Fruit fly (Drosophila melanogaster): ENCODE measurements around the gene Sbat.

Sbat gene

DNA sequence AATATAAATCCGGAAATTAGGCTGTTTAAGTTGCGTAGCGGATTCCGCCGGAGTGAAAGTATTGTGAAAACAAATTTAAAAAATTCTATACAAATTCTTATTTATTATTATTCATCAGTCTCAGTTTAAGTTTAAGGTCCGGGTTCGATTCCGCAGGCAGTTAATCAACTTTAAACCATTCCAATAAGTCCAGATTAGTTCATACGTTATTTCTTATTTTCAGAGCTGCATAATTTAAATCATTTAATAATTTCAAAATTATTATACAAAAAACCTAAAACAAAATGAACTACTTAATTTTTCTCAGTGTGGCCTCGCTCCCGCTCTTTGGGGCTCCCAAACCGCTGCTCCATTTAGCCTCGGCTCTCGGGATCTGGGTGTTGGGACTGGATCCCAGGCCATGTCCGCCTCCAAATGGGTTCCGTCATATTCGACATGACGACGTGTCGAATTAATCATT is 47.8 kb upstream of the Sbat start (continued):
- TF ChIP-seq Chrac-16 (GFP tag; optimal IDR thresholded peaks at IDR 0.05) (peak; percentile 77), CG17612 (GFP tag; IDR thresholded peaks at IDR 0.05) (peak; percentile 39; the same call in 1 of the 2 replicates), Fer2 (tag; optimal IDR thresholded peaks at IDR 0.05) (peak; percentile 63), CG5180 (GFP tag; optimal IDR thresholded peaks at IDR 0.05) (peak; percentile 77), esg (GFP tag; conservative IDR thresholded peaks at IDR 0.05) (peak; percentile 73), E2f1 (GFP tag; IDR thresholded peaks at IDR 0.05) (peak; percentile 66; the same call in 1 of the 2 replicates), corto (GFP tag; optimal IDR thresholded peaks at IDR 0.05) (peak; percentile 68), seq (GFP tag; IDR thresholded peaks at IDR 0.05) (peak; percentile 78), H15 (GFP tag; IDR thresholded peaks at IDR 0.05) (peak; percentile 75; the same call in 2 of the 3 replicates), Med (GFP tag) (peak; percentile 67), mld (GFP tag; IDR thresholded peaks at IDR 0.05; ENCODE audit: partially characterized antibody) (no peak), tup (GFP tag; optimal IDR thresholded peaks at IDR 0.05) (peak; percentile 62), CG2889 (GFP tag; IDR thresholded peaks at IDR 0.05) (no peak), CG33213 (GFP tag; optimal IDR thresholded peaks at IDR 0.05) (peak; percentile 47), CG15269 (tag; optimal IDR thresholded peaks at IDR 0.05) (peak; percentile 88), CG13424 (tag; optimal IDR thresholded peaks at IDR 0.05) (peak; percentile 95), Doc2 (GFP tag; IDR thresholded peaks at IDR 0.05) (no peak), dan (GFP tag; IDR thresholded peaks at IDR 0.05) (no peak), Poxn (GFP tag; IDR thresholded peaks at IDR 0.05) (peak; percentile 5; the same call in 1 of the 2 replicates), Hsf (GFP tag; optimal IDR thresholded peaks at IDR 0.05) (peak; percentile 79), Side (GFP tag; optimal IDR thresholded peaks at IDR 0.05) (peak; percentile 47), E2f2 (GFP tag; IDR thresholded peaks at IDR 0.05) (peak; percentile 55), bowl (GFP tag; IDR thresholded peaks at IDR 0.05) (no peak), Lpt (GFP tag; optimal IDR thresholded peaks at IDR 0.05) (no peak), dmrt11E (tag; optimal IDR thresholded peaks at IDR 0.05) (peak; percentile 94), dmrt99B (tag; optimal IDR thresholded peaks at IDR 0.05) (peak; percentile 93), Max (GFP tag; optimal IDR thresholded peaks at IDR 0.05) (peak; percentile 86), gsb (GFP tag; IDR thresholded peaks at IDR 0.05) (peak; percentile 35; the same call in 1 of the 2 replicates), ara (GFP tag; IDR thresholded peaks at IDR 0.05) (peak; percentile 70), CG13775 (GFP tag; optimal IDR thresholded peaks at IDR 0.05) (peak; percentile 92), BtbVII (GFP tag; optimal IDR thresholded peaks at IDR 0.05) (peak; percentile 88), Deaf1 (tag; optimal IDR thresholded peaks at IDR 0.05) (peak; percentile 54), Dip3 (GFP tag; optimal IDR thresholded peaks at IDR 0.05) (peak; percentile 21), Atf3 (GFP tag; optimal IDR thresholded peaks at IDR 0.05) (no peak), onecut (GFP tag; IDR thresholded peaks at IDR 0.05) (peak; percentile 73), odd (GFP tag; optimal IDR thresholded peaks at IDR 0.05) (peak; percentile 93), CG11560 (tag; IDR thresholded peaks at IDR 0.05) (no peak), CG2712 (tag; optimal IDR thresholded peaks at IDR 0.05) (peak; percentile 95), CG10267 (tag; optimal IDR thresholded peaks at IDR 0.05) (peak; percentile 88), Ets97D (GFP tag; optimal IDR thresholded peaks at IDR 0.05) (no peak), CG6272 (GFP tag; IDR thresholded peaks at IDR 0.05) (peak; percentile 73), CG31441 (GFP tag; IDR thresholded peaks at IDR 0.05) (peak; percentile 94), pzg (GFP tag; optimal IDR thresholded peaks at IDR 0.05) (no peak), sisA (GFP tag; IDR thresholded peaks at IDR 0.05) (peak; percentile 68), sug (tag; optimal IDR thresholded peaks at IDR 0.05) (peak; percentile 79), CG1792 (GFP tag; optimal IDR thresholded peaks at IDR 0.05) (no peak), Aef1 (GFP tag; IDR thresholded peaks at IDR 0.05) (peak; percentile 56; the same call in 2 of the 3 replicates), HLH4C (GFP tag; IDR thresholded peaks at IDR 0.05; ENCODE audit: partially characterized antibody) (no peak), Bdp1 (GFP tag; optimal IDR thresholded peaks at IDR 0.05) (peak; percentile 38), CG7786 (GFP tag; optimal IDR thresholded peaks at IDR 0.05) (peak; percentile 31), hth (optimal IDR thresholded peaks at IDR 0.05) (no peak), vfl (GFP tag; optimal IDR thresholded peaks at IDR 0.05) (peak; percentile 59)
